Worm (Caenorhabditis elegans) whole organism, mixed stage, embryonic: ENCODE measurements around the gene idpp-11.

ENCODE experiments used
- blmp-1 ChIP-seq: fragments of 150-350 bp; optimal IDR thresholded peaks from 2 replicates; lab custom pipeline; 2014; ENCODE audit warnings: missing biosample characterization, missing genetic modification characterization
- ces-1 ChIP-seq: fragments of 150-350 bp; optimal IDR thresholded peaks from 2 replicates; lab custom pipeline; 2014; ENCODE audit warnings: missing biosample characterization, missing genetic modification reagents, missing genetic modification characterization
- elt-3 ChIP-seq: fragments of 150-350 bp; optimal IDR thresholded peaks from 2 replicates; lab custom pipeline; 2014; ENCODE audit warnings: missing biosample characterization, missing genetic modification characterization
- hlh-1 ChIP-seq: fragments of 150-350 bp; optimal IDR thresholded peaks from 2 replicates; lab custom pipeline; 2014; ENCODE audit warnings: missing biosample characterization, missing genetic modification reagents, missing genetic modification characterization
- nhr-237 ChIP-seq: fragments of 150-350 bp; optimal IDR thresholded peaks from 2 replicates; lab custom pipeline; 2014; ENCODE audit warnings: missing biosample characterization, missing genetic modification characterization
- nhr-76 ChIP-seq: sonication (generic microtip); optimal IDR thresholded peaks from 2 replicates; lab custom pipeline; 2017; ENCODE audit warnings: missing biosample characterization, missing genetic modification characterization
- snpc-4 ChIP-seq: fragments of 150-350 bp; optimal IDR thresholded peaks from 2 replicates; lab custom pipeline; 2014; ENCODE audit warnings: missing biosample characterization, missing genetic modification characterization
- sptf-1 ChIP-seq: sonication (generic microtip); optimal IDR thresholded peaks from 2 replicates; lab custom pipeline; 2017; ENCODE audit warnings: mild to moderate bottlenecking, missing genetic modification characterization, moderate library complexity, missing compliant biosample characterization
- unc-39 ChIP-seq: fragments of 150-350 bp; optimal IDR thresholded peaks from 2 replicates; lab custom pipeline; 2014; ENCODE audit warnings: missing biosample characterization, missing genetic modification characterization

- no peak for TF ChIP-seq snpc-4 (tag; lab: Kevin White, UChicago)
- TF ChIP-seq elt-3 = peak; percentile 49
- peak; percentile 82 for TF ChIP-seq hlh-1 (tag; lab: Kevin White, UChicago)
- TF ChIP-seq ces-1 = peak; percentile 94
- TF ChIP-seq nhr-76 (tag; lab: Kevin White, UChicago) = no peak
- TF ChIP-seq sptf-1 (tag; lab: Kevin White, UChicago) = peak; percentile 53
- no peak for TF ChIP-seq blmp-1 (tag; lab: Kevin White, UChicago)
- TF ChIP-seq unc-39 = no peak
- TF ChIP-seq nhr-237 (tag; lab: Kevin White, UChicago) = peak; percentile 74
Observed at ce11 chrX:7823108-7823704, 19.1 kb upstream of the idpp-11 start, which contains the start of gene eef-1A.2.
